Fruit fly (Drosophila melanogaster) whole organism, embryonic: ENCODE data around the gene CG7728.

Experiments
- Adf1 ChIP-seq: fragments of 200-800 bp; sonication (Bioruptor generic); IDR thresholded peaks from 2 replicates; pipeline ENCODE4 v1.3.6; 2022; ENCODE audit warnings: missing biosample characterization, missing genetic modification characterization
- Atf6 ChIP-seq: fragments of 200-800 bp; sonication (Bioruptor generic); IDR thresholded peaks from 2 replicates; pipeline ENCODE4 v1.3.6; 2022; ENCODE audit warnings: missing biosample characterization, missing genetic modification characterization
- Awh ChIP-seq: fragments of 200-800 bp; sonication (Bioruptor generic); IDR thresholded peaks from 2 replicates; pipeline ENCODE4, ENCODE4 v1.3.6; 2022; ENCODE audit warnings: missing biosample characterization, missing genetic modification characterization
- Blimp-1 ChIP-seq: fragments of 200-800 bp; sonication (Bioruptor generic); optimal IDR thresholded peaks from 3 replicates; lab custom pipeline; 2018; ENCODE audit warnings: missing biosample characterization, missing genetic modification characterization, mild to moderate bottlenecking, moderate library complexity, missing genetic modification reagents
- CG15696 ChIP-seq: fragments of 200-800 bp; sonication (Bioruptor generic); optimal IDR thresholded peaks from 2 replicates; lab custom pipeline; 2019; ENCODE audit warnings: missing biosample characterization, mild to moderate bottlenecking, missing genetic modification characterization, moderate library complexity
- CG17361 ChIP-seq: fragments of 200-800 bp; sonication (Bioruptor generic); IDR thresholded peaks from 3 replicates; pipeline ENCODE4 v1.3.6; 2022; ENCODE audit warnings: missing biosample characterization, missing genetic modification characterization
- CG33213 ChIP-seq: fragments of 200-800 bp; sonication (Bioruptor generic); optimal IDR thresholded peaks from 3 replicates; lab custom pipeline; 2016; ENCODE audit warnings: missing biosample characterization, missing genetic modification characterization
- CG42726 ChIP-seq: fragments of 200-800 bp; sonication (Bioruptor generic); IDR thresholded peaks from 2 replicates; pipeline ENCODE4 v1.3.6; 2022; ENCODE audit warnings: missing biosample characterization, missing genetic modification characterization; ENCODE audit not compliant: partially characterized antibody
- CG5953 ChIP-seq: fragments of 200-800 bp; sonication (Bioruptor generic); IDR thresholded peaks from 2 replicates; pipeline ENCODE4 v1.3.6; 2022; ENCODE audit warnings: missing biosample characterization, missing genetic modification characterization
- CG6254 ChIP-seq: fragments of 200-800 bp; sonication (Bioruptor generic); optimal IDR thresholded peaks from 3 replicates; lab custom pipeline; 2017; ENCODE audit warnings: mild to moderate bottlenecking, missing biosample characterization, missing genetic modification reagents, missing genetic modification characterization
- CG7928 ChIP-seq: fragments of 200-800 bp; sonication (Bioruptor generic); optimal IDR thresholded peaks from 2 replicates; lab custom pipeline; 2017; ENCODE audit warnings: missing biosample characterization, mild to moderate bottlenecking, missing genetic modification characterization
- CG8359 ChIP-seq: fragments of 200-800 bp; sonication (Bioruptor generic); optimal IDR thresholded peaks from 2 replicates; lab custom pipeline; 2017; ENCODE audit warnings: missing biosample characterization, mild to moderate bottlenecking, missing genetic modification characterization, borderline replicate concordance
- CG9932 ChIP-seq: fragments of 200-800 bp; sonication (Bioruptor generic); IDR thresholded peaks from 2 replicates; pipeline ENCODE4 v1.3.6; 2022; ENCODE audit warnings: missing biosample characterization, missing genetic modification characterization
- CkIIα-i1 ChIP-seq: fragments of 200-800 bp; sonication (Bioruptor generic); IDR thresholded peaks from 2 replicates; pipeline ENCODE4 v1.3.6; 2022; ENCODE audit warnings: missing biosample characterization, missing genetic modification characterization
- Doc2 ChIP-seq: fragments of 200-800 bp; sonication (Bioruptor generic); IDR thresholded peaks from 2 replicates; pipeline ENCODE4 v1.3.6; 2022; ENCODE audit warnings: missing biosample characterization, missing genetic modification characterization
- Fer3 ChIP-seq: fragments of 200-800 bp; sonication (Bioruptor generic); optimal IDR thresholded peaks from 2 replicates; lab custom pipeline; 2018; ENCODE audit warnings: missing biosample characterization, mild to moderate bottlenecking, missing genetic modification characterization, moderate library complexity
- HmgZ ChIP-seq: fragments of 200-800 bp; sonication (Bioruptor generic); optimal IDR thresholded peaks from 2 replicates; lab custom pipeline; 2018; ENCODE audit warnings: missing biosample characterization, mild to moderate bottlenecking, missing genetic modification characterization
- MTF-1 ChIP-seq: fragments of 200-800 bp; sonication (Bioruptor generic); optimal IDR thresholded peaks from 2 replicates; lab custom pipeline; 2018; ENCODE audit warnings: missing biosample characterization, mild to moderate bottlenecking, missing genetic modification characterization, borderline replicate concordance
- Mrtf ChIP-seq: fragments of 200-800 bp; sonication (Bioruptor generic); IDR thresholded peaks from 3 replicates; pipeline ENCODE4 v1.3.6; 2022; ENCODE audit warnings: missing biosample characterization, missing genetic modification characterization
- Opbp ChIP-seq: fragments of 200-800 bp; sonication (Bioruptor generic); IDR thresholded peaks from 3 replicates; pipeline ENCODE4 v1.3.6; 2022; ENCODE audit warnings: missing biosample characterization, missing genetic modification characterization; ENCODE audit not compliant: partially characterized antibody
- Optix ChIP-seq: fragments of 200-800 bp; sonication (Bioruptor generic); IDR thresholded peaks from 3 replicates; pipeline ENCODE4 v1.3.6; 2022; ENCODE audit warnings: missing biosample characterization, missing genetic modification characterization
- Pdp1 ChIP-seq, 2 experiments: fragments of 200-800 bp; sonication (Bioruptor generic); optimal IDR thresholded peaks; 3 replicates each; lab custom pipeline; 2016; ENCODE audit warnings: missing biosample characterization in 2 of 2, missing genetic modification characterization in 2 of 2, mild to moderate bottlenecking in 1 of 2, moderate library complexity in 1 of 2
- ab ChIP-seq: fragments of 200-800 bp; sonication (Bioruptor generic); optimal IDR thresholded peaks from 2 replicates; lab custom pipeline; 2016; ENCODE audit warnings: missing biosample characterization, missing genetic modification characterization
- amos ChIP-seq: fragments of 200-800 bp; sonication (Bioruptor generic); IDR thresholded peaks from 2 replicates; pipeline ENCODE4 v1.3.6; 2022; ENCODE audit warnings: missing biosample characterization, missing genetic modification characterization; ENCODE audit not compliant: partially characterized antibody
- bsh ChIP-seq, 2 experiments: fragments of 200-800 bp; sonication (Bioruptor generic); optimal IDR thresholded peaks; 2 replicates each; lab custom pipeline; 2017 to 2018; ENCODE audit warnings: mild to moderate bottlenecking in 2 of 2, missing biosample characterization in 2 of 2, missing genetic modification characterization in 2 of 2, moderate library complexity in 1 of 2
- chm ChIP-seq: fragments of 200-800 bp; sonication (Bioruptor generic); IDR thresholded peaks from 2 replicates; pipeline ENCODE4 v1.3.6; 2022; ENCODE audit warnings: missing biosample characterization, missing genetic modification characterization
- cwo ChIP-seq: fragments of 200-800 bp; sonication (Bioruptor generic); optimal IDR thresholded peaks from 3 replicates; lab custom pipeline; 2017; ENCODE audit warnings: missing biosample characterization, missing genetic modification characterization, mild to moderate bottlenecking, moderate library complexity, missing genetic modification reagents
- danr ChIP-seq: fragments of 200-800 bp; sonication (Bioruptor generic); IDR thresholded peaks from 2 replicates; pipeline ENCODE4 v1.3.6; 2022; ENCODE audit warnings: missing biosample characterization, missing genetic modification characterization
- dmrt11E ChIP-seq: fragments of 200-800 bp; sonication (Bioruptor generic); optimal IDR thresholded peaks from 3 replicates; lab custom pipeline; 2018; ENCODE audit warnings: missing biosample characterization, mild to moderate bottlenecking, missing genetic modification characterization, moderate library complexity
- dmrt99B ChIP-seq: fragments of 200-800 bp; sonication (Bioruptor generic); optimal IDR thresholded peaks from 2 replicates; lab custom pipeline; 2018; ENCODE audit warnings: missing biosample characterization, mild to moderate bottlenecking, missing genetic modification characterization, moderate library complexity
- eve ChIP-seq, 2 experiments: fragments of >200 bp; optimal IDR thresholded peaks; 2 replicates each; lab custom pipeline; 2017; ENCODE audit warnings: missing biosample characterization in 2 of 2, missing genetic modification characterization in 2 of 2
- gro ChIP-seq: fragments of 200-800 bp; sonication (Bioruptor generic); optimal IDR thresholded peaks from 2 replicates; lab custom pipeline; 2016; ENCODE audit warnings: missing biosample characterization, missing genetic modification characterization
- gsb-n ChIP-seq: fragments of 200-800 bp; sonication (Bioruptor generic); optimal IDR thresholded peaks from 3 replicates; lab custom pipeline; 2018; ENCODE audit warnings: missing biosample characterization, mild to moderate bottlenecking, missing genetic modification characterization
- hkb ChIP-seq, 2 experiments: fragments of 200-800 bp in 1 of 2; fragments of >200 bp in 1 of 2; sonication (Bioruptor generic) in 1 of 2; IDR thresholded peaks in 1 of 2; optimal IDR thresholded peaks in 1 of 2; 2 replicates each; pipeline versions ENCODE4 v1.3.6 to Lab custom; 2017 to 2022; ENCODE audit warnings: missing biosample characterization in 1 of 2, missing genetic modification characterization in 1 of 2
- knrl ChIP-seq: fragments of 200-800 bp; sonication (Bioruptor generic); IDR thresholded peaks from 3 replicates; pipeline ENCODE4 v1.3.6; 2022; ENCODE audit warnings: missing biosample characterization, missing genetic modification characterization; ENCODE audit not compliant: partially characterized antibody
- lov ChIP-seq, 2 experiments: fragments of 200-800 bp in 1 of 2; fragments of >200 bp in 1 of 2; sonication (Bioruptor generic) in 1 of 2; IDR thresholded peaks in 1 of 2; optimal IDR thresholded peaks in 1 of 2; 2 replicates in 1 of 2; 3 replicates in 1 of 2; pipeline versions ENCODE4 v1.3.6 to Lab custom; 2017 to 2022; ENCODE audit warnings: missing biosample characterization in 1 of 2, missing genetic modification characterization in 1 of 2
- nmo ChIP-seq: fragments of 200-800 bp; sonication (Bioruptor generic); optimal IDR thresholded peaks from 2 replicates; lab custom pipeline; 2018; ENCODE audit warnings: missing biosample characterization, mild to moderate bottlenecking, missing genetic modification characterization, moderate library complexity
- org-1 ChIP-seq: fragments of 200-800 bp; sonication (Bioruptor generic); optimal IDR thresholded peaks from 2 replicates; lab custom pipeline; 2017; ENCODE audit warnings: missing biosample characterization, missing genetic modification characterization
- pros ChIP-seq: fragments of 200-800 bp; sonication (Bioruptor generic); optimal IDR thresholded peaks from 3 replicates; lab custom pipeline; 2019; ENCODE audit warnings: missing biosample characterization, mild to moderate bottlenecking, missing genetic modification characterization, moderate library complexity
- sc ChIP-seq, 3 experiments: fragments of >200 bp in 2 of 3; fragments of 200-800 bp in 1 of 3; sonication (Bioruptor generic) in 1 of 3; optimal IDR thresholded peaks; 2 replicates in 2 of 3; 3 replicates in 1 of 3; lab custom pipeline; 2017; ENCODE audit warnings: mild to moderate bottlenecking in 1 of 3, missing biosample characterization in 1 of 3, missing genetic modification characterization in 1 of 3, missing genetic modification reagents in 1 of 3
- sd ChIP-seq: fragments of 200-800 bp; sonication (Bioruptor generic); optimal IDR thresholded peaks from 3 replicates; lab custom pipeline; 2018; ENCODE audit warnings: missing biosample characterization, mild to moderate bottlenecking, missing genetic modification characterization, moderate library complexity
- sens ChIP-seq: fragments of 200-800 bp; sonication (Bioruptor generic); peaks from one replicate; lab custom pipeline; 2016; ENCODE audit warnings: missing biosample characterization, missing genetic modification characterization
- tna ChIP-seq: fragments of 200-800 bp; sonication (Bioruptor generic); IDR thresholded peaks from 2 replicates; pipeline ENCODE4 v1.3.6; 2022; ENCODE audit warnings: missing biosample characterization, missing genetic modification characterization; ENCODE audit not compliant: partially characterized antibody
- wdn ChIP-seq: fragments of 200-800 bp; sonication (Bioruptor generic); IDR thresholded peaks from 2 replicates; pipeline ENCODE4 v1.3.6; 2022; ENCODE audit warnings: missing biosample characterization, missing genetic modification characterization
- wor ChIP-seq: fragments of 200-800 bp; sonication (Bioruptor generic); IDR thresholded peaks from 2 replicates; pipeline ENCODE4 v1.3.6; 2022; ENCODE audit warnings: missing biosample characterization, missing genetic modification characterization

The CG7728 gene

DNA sequence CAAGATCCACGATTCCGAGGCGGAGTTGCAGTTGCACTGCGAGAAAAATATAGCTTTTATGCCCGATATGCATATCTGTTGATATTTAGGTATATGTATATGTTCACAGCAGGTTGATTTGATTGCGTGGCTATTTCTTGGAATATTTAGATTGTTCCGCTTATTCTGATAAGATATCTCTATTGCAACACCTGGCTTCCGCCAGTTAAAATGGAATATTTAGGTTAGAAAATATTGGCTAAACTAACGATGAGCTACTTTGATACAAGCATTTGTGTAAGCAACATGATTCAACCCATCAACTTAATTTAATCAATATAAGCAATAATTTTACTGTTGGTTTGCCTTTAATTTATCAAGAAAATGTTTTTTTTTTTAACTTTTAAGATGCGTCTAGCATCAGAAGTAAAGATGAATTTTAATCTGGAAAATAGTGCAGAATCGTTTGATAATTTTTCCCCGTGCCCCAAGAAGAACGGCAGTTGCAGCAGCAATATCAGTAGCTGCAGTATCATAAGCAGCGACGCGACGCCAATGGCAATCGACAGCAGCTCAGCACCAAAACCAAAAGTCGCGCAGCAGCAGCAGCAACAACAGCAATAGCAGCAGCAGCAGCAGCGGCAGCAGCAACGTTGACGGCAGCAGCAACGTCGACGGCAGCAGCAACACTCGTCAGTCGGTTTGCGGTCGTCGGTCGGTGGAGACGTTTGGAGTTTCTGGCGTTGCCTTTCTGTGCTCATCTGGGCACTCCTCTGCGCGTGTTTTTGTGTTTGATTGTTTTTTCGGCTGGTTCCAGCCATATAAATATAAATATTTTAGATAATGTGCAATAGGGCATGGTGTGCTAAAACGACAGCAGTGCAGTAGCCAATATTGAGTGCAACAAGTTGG is 40.5 kb upstream of the CG7728 start (continued):
- TF ChIP-seq CG8359 (GFP tag; lab: Kevin White, UChicago) (peak; percentile 27), tna (GFP tag; lab: Robert Waterston, UW) (0 out of 2 replicates have a peak, but pooled peaks have one; percentile 25), Pdp1 (GFP tag; optimal IDR thresholded peaks at IDR 0.05; lab: Kevin White, UChicago) (peak in 1 of 2 experiments; percentile 7), CG42726 (GFP tag; lab: Robert Waterston, UW) (0 out of 2 replicates have a peak, but pooled peaks have one; percentile 14), org-1 (GFP tag; lab: Kevin White, UChicago) (no peak), bsh (GFP tag; optimal IDR thresholded peaks at IDR 0.05; lab: Kevin White, UChicago) (peak in 1 of 2 experiments; percentile 77), CG5953 (GFP tag; lab: Robert Waterston, UW) (peak; percentile 37; the same call in 1 of the 2 replicates), lov (optimal IDR thresholded peaks at IDR 0.05; lab: Kevin White, UChicago) (no peak), lov (GFP tag; IDR thresholded peaks at IDR 0.05; lab: Robert Waterston, UW) (0 out of 3 replicates have a peak, but pooled peaks have one; percentile 52), knrl (GFP tag; lab: Robert Waterston, UW) (0 out of 3 replicates have a peak, but pooled peaks have one; percentile 14), Fer3 (tag; lab: Kevin White, UChicago) (no peak), eve (GFP tag; optimal IDR thresholded peaks at IDR 0.05; lab: Kevin White, UChicago) (peak in 1 of 2 experiments; percentile 59), Blimp-1 (peak; percentile 4), dmrt99B (tag; lab: Kevin White, UChicago) (peak; percentile 11), Adf1 (GFP tag; lab: Robert Waterston, UW) (peak; percentile 96), sens (GFP tag; lab: Kevin White, UChicago) (peak; percentile 75), nmo (GFP tag; lab: Kevin White, UChicago) (peak; percentile 33), CG15696 (no peak), Mrtf (GFP tag; lab: Robert Waterston, UW) (no peak), CG7928 (no peak), gro (GFP tag; lab: Kevin White, UChicago) (no peak), HmgZ (tag; lab: Kevin White, UChicago) (no peak), gsb-n (tag; lab: Kevin White, UChicago) (no peak), MTF-1 (GFP tag; lab: Kevin White, UChicago) (no peak), chm (peak; percentile 76; the same call in 1 of the 2 replicates), cwo (no peak), ab (GFP tag; lab: Kevin White, UChicago) (no peak), danr (GFP tag; lab: Robert Waterston, UW) (no peak), Opbp (GFP tag; lab: Robert Waterston, UW) (0 out of 3 replicates have a peak, but pooled peaks have one; percentile 30), sd (tag; lab: Kevin White, UChicago) (peak; percentile 14), Optix (GFP tag; lab: Robert Waterston, UW) (no peak), Awh (peak; percentile 45; the same call in 1 of the 2 replicates), amos (peak; percentile 28; the same call in 1 of the 2 replicates), CG6254 (GFP tag; lab: Kevin White, UChicago) (no peak), CG17361 (GFP tag; lab: Robert Waterston, UW) (peak; percentile 66; the same call in 1 of the 3 replicates), sc (optimal IDR thresholded peaks at IDR 0.05; lab: Kevin White, UChicago) (no peak), sc (GFP tag; optimal IDR thresholded peaks at IDR 0.05; lab: Kevin White, UChicago) (peak; percentile 27), CG9932 (GFP tag; lab: Robert Waterston, UW) (no peak), CG33213 (GFP tag; lab: Kevin White, UChicago) (no peak), wor (no peak), wdn (GFP tag; lab: Robert Waterston, UW) (no peak), CkIIα-i1 (GFP tag; lab: Robert Waterston, UW) (no peak), hkb (optimal IDR thresholded peaks at IDR 0.05; lab: Kevin White, UChicago) (no peak), hkb (GFP tag; IDR thresholded peaks at IDR 0.05; lab: Robert Waterston, UW) (peak; percentile 32; the same call in 1 of the 2 replicates), Atf6 (GFP tag; lab: Robert Waterston, UW) (peak; percentile 31; the same call in 1 of the 2 replicates), pros (GFP tag; lab: Kevin White, UChicago) (no peak), Doc2 (GFP tag; lab: Robert Waterston, UW) (no peak), dmrt11E (peak; percentile 28)
